Fruit fly (Drosophila melanogaster) whole organism, embryonic: ENCODE measurements around the gene CG14440.
A peak's percentile ranks its signal among the peaks of the same experiment; 100 is the strongest.

Experiments
- BEAF-32 ChIP-seq: fragments of 200-800 bp; sonication (Bioruptor generic); optimal IDR thresholded peaks from 3 replicates; lab custom pipeline; 2017; ENCODE audit warnings: missing biosample characterization, missing genetic modification characterization, mild to moderate bottlenecking, moderate library complexity, missing genetic modification reagents
- CG10959 ChIP-seq: fragments of 200-800 bp; sonication (Bioruptor generic); IDR thresholded peaks from 2 replicates; pipeline ENCODE4 v1.3.6; 2022; ENCODE audit warnings: missing biosample characterization, missing genetic modification characterization
- CG11093 ChIP-seq: fragments of 200-800 bp; sonication (Bioruptor generic); IDR thresholded peaks from 3 replicates; pipeline ENCODE4 v1.3.6; 2022; ENCODE audit warnings: missing biosample characterization, missing genetic modification characterization
- CG12155 ChIP-seq: fragments of 200-800 bp; sonication (Bioruptor generic); optimal IDR thresholded peaks from 3 replicates; lab custom pipeline; 2016; ENCODE audit warnings: missing biosample characterization, missing genetic modification characterization
- CG12236 ChIP-seq: fragments of 200-800 bp; sonication (Bioruptor generic); optimal IDR thresholded peaks from 2 replicates; lab custom pipeline; 2016; ENCODE audit warnings: missing biosample characterization, missing genetic modification characterization
- CG12942 ChIP-seq: fragments of 200-800 bp; sonication (Bioruptor generic); optimal IDR thresholded peaks from 3 replicates; lab custom pipeline; 2016; ENCODE audit warnings: missing biosample characterization, missing genetic modification characterization
- CG13287 ChIP-seq: fragments of 200-800 bp; sonication (Bioruptor generic); IDR thresholded peaks from 2 replicates; pipeline ENCODE4 v1.3.6; 2022; ENCODE audit warnings: missing biosample characterization, missing genetic modification characterization; ENCODE audit not compliant: partially characterized antibody
- CG14667 ChIP-seq: fragments of 200-800 bp; sonication (Bioruptor generic); IDR thresholded peaks from 2 replicates; pipeline ENCODE4 v1.3.6; 2022; ENCODE audit warnings: missing biosample characterization, missing genetic modification characterization
- CG17186 ChIP-seq: fragments of 200-800 bp; sonication (Bioruptor generic); optimal IDR thresholded peaks from 3 replicates; lab custom pipeline; 2017; ENCODE audit warnings: missing biosample characterization, missing genetic modification reagents, missing genetic modification characterization
- CG17361 ChIP-seq: fragments of 200-800 bp; sonication (Bioruptor generic); IDR thresholded peaks from 3 replicates; pipeline ENCODE4 v1.3.6; 2022; ENCODE audit warnings: missing biosample characterization, missing genetic modification characterization
- CG17385 ChIP-seq: fragments of 200-800 bp; sonication (Bioruptor generic); optimal IDR thresholded peaks from 3 replicates; lab custom pipeline; 2018; ENCODE audit warnings: missing biosample characterization, mild to moderate bottlenecking, missing genetic modification characterization
- CG17612 ChIP-seq: fragments of 200-800 bp; sonication (Bioruptor generic); IDR thresholded peaks from 2 replicates; pipeline ENCODE4 v1.3.6; 2022; ENCODE audit warnings: missing biosample characterization, missing genetic modification characterization
- CG17912 ChIP-seq: fragments of 200-800 bp; sonication (Bioruptor generic); optimal IDR thresholded peaks from 2 replicates; lab custom pipeline; 2018; ENCODE audit warnings: missing biosample characterization, mild to moderate bottlenecking, missing genetic modification characterization
- CG3726 ChIP-seq: fragments of 200-800 bp; sonication (Bioruptor generic); IDR thresholded peaks from 3 replicates; pipeline ENCODE4, ENCODE4 v1.3.6; 2022; ENCODE audit warnings: missing biosample characterization, missing genetic modification characterization
- CG5180 ChIP-seq: fragments of 200-800 bp; sonication (Bioruptor generic); optimal IDR thresholded peaks from 3 replicates; lab custom pipeline; 2017; ENCODE audit warnings: missing biosample characterization, missing genetic modification characterization, mild to moderate bottlenecking, moderate library complexity, missing genetic modification reagents
- CG7556 ChIP-seq: fragments of 200-800 bp; sonication (Bioruptor generic); optimal IDR thresholded peaks from 2 replicates; lab custom pipeline; 2017; ENCODE audit warnings: missing biosample characterization, mild to moderate bottlenecking, missing genetic modification characterization
- GATAe ChIP-seq: fragments of 200-800 bp; sonication (Bioruptor generic); conservative IDR thresholded peaks from 2 replicates; pipeline ENCODE4 v1.3.6; 2022; ENCODE audit warnings: missing biosample characterization, missing genetic modification characterization
- Hmr ChIP-seq: fragments of 200-800 bp; sonication (Bioruptor generic); optimal IDR thresholded peaks from 3 replicates; lab custom pipeline; 2017; ENCODE audit warnings: mild to moderate bottlenecking, missing biosample characterization, missing genetic modification reagents, missing genetic modification characterization
- Hr51 ChIP-seq, 2 experiments: fragments of 200-800 bp; sonication (Bioruptor generic); optimal IDR thresholded peaks; 2 replicates in 1 of 2; 3 replicates in 1 of 2; lab custom pipeline; 2016 to 2018; ENCODE audit warnings: missing biosample characterization in 2 of 2, missing genetic modification characterization in 2 of 2, mild to moderate bottlenecking in 1 of 2, moderate library complexity in 1 of 2
- Hr78 ChIP-seq, 2 experiments: fragments of 200-800 bp in 1 of 2; fragments of >200 bp in 1 of 2; sonication (Bioruptor generic) in 1 of 2; optimal IDR thresholded peaks; 2 replicates each; lab custom pipeline; 2017 to 2019; ENCODE audit warnings: missing biosample characterization in 2 of 2, missing genetic modification characterization in 2 of 2, mild to moderate bottlenecking in 1 of 2, moderate library complexity in 1 of 2
- Hsf ChIP-seq: fragments of 200-800 bp; sonication (Bioruptor generic); optimal IDR thresholded peaks from 3 replicates; lab custom pipeline; 2016; ENCODE audit warnings: missing biosample characterization, missing genetic modification characterization
- Kr ChIP-seq: fragments of 200-800 bp; sonication (Bioruptor generic); optimal IDR thresholded peaks from 2 replicates; lab custom pipeline; 2017; ENCODE audit warnings: missing biosample characterization, mild to moderate bottlenecking, missing genetic modification characterization
- Mad ChIP-seq: fragments of 200-800 bp; sonication (Bioruptor generic); optimal IDR thresholded peaks from 2 replicates; lab custom pipeline; 2016; ENCODE audit warnings: missing biosample characterization, missing genetic modification characterization
- Meics ChIP-seq: fragments of 200-800 bp; sonication (Bioruptor generic); optimal IDR thresholded peaks from 2 replicates; lab custom pipeline; 2017; ENCODE audit warnings: missing biosample characterization, mild to moderate bottlenecking, missing genetic modification characterization
- NC2β ChIP-seq: fragments of 200-800 bp; sonication (Bioruptor generic); optimal IDR thresholded peaks from 2 replicates; lab custom pipeline; 2016; ENCODE audit warnings: missing biosample characterization, missing genetic modification characterization
- Oaz ChIP-seq: fragments of 200-800 bp; sonication (Bioruptor generic); IDR thresholded peaks from 2 replicates; pipeline ENCODE4 v1.3.6; 2022; ENCODE audit warnings: missing biosample characterization, missing genetic modification characterization
- PHDP ChIP-seq: fragments of 200-800 bp; sonication (Bioruptor generic); optimal IDR thresholded peaks from 3 replicates; lab custom pipeline; 2018; ENCODE audit warnings: missing biosample characterization, mild to moderate bottlenecking, missing genetic modification characterization, moderate library complexity
- Side ChIP-seq: fragments of 200-800 bp; sonication (Bioruptor generic); optimal IDR thresholded peaks from 2 replicates; lab custom pipeline; 2016; ENCODE audit warnings: missing biosample characterization, missing genetic modification characterization
- Vsx1 ChIP-seq: fragments of 200-800 bp; sonication (Bioruptor generic); optimal IDR thresholded peaks from 2 replicates; lab custom pipeline; 2017; ENCODE audit warnings: missing biosample characterization, mild to moderate bottlenecking, missing genetic modification characterization, missing genetic modification reagents
- YL-1 ChIP-seq: fragments of 200-800 bp; sonication (Bioruptor generic); optimal IDR thresholded peaks from 3 replicates; lab custom pipeline; 2017; ENCODE audit warnings: missing biosample characterization, mild to moderate bottlenecking, missing genetic modification characterization
- bigmax ChIP-seq: fragments of 200-800 bp; sonication (Bioruptor generic); optimal IDR thresholded peaks from 2 replicates; lab custom pipeline; 2018; ENCODE audit warnings: missing biosample characterization, mild to moderate bottlenecking, missing genetic modification characterization
- cas ChIP-seq: fragments of 200-800 bp; sonication (Bioruptor generic); IDR thresholded peaks from 2 replicates; pipeline ENCODE4 v1.3.6; 2022; ENCODE audit warnings: missing biosample characterization, missing genetic modification characterization
- chn ChIP-seq: fragments of 200-800 bp; sonication (Bioruptor generic); optimal IDR thresholded peaks from 2 replicates; lab custom pipeline; 2016; ENCODE audit warnings: missing biosample characterization, missing genetic modification characterization
- dm ChIP-seq: fragments of 200-800 bp; sonication (Bioruptor generic); optimal IDR thresholded peaks from 3 replicates; lab custom pipeline; 2016; ENCODE audit warnings: missing biosample characterization, missing genetic modification characterization
- dysf ChIP-seq: fragments of 200-800 bp; sonication (Bioruptor generic); IDR thresholded peaks from 3 replicates; pipeline ENCODE4 v1.3.6; 2022; ENCODE audit warnings: missing biosample characterization, missing genetic modification characterization
- esg ChIP-seq: fragments of 200-800 bp; sonication (Bioruptor generic); conservative IDR thresholded peaks from 2 replicates; pipeline ENCODE4 v1.3.6; 2022; ENCODE audit warnings: missing biosample characterization, missing genetic modification characterization
- her ChIP-seq: fragments of 200-800 bp; sonication (Bioruptor generic); optimal IDR thresholded peaks from 2 replicates; lab custom pipeline; 2016; ENCODE audit warnings: missing biosample characterization, missing genetic modification characterization
- kay ChIP-seq: fragments of 200-800 bp; sonication (Bioruptor generic); optimal IDR thresholded peaks from 2 replicates; lab custom pipeline; 2016; ENCODE audit warnings: missing biosample characterization, missing genetic modification characterization
- ken ChIP-seq: fragments of 200-800 bp; sonication (Bioruptor generic); IDR thresholded peaks from 3 replicates; pipeline ENCODE4 v1.3.6; 2022; ENCODE audit warnings: missing biosample characterization, missing genetic modification characterization
- nmo ChIP-seq: fragments of 200-800 bp; sonication (Bioruptor generic); optimal IDR thresholded peaks from 2 replicates; lab custom pipeline; 2018; ENCODE audit warnings: missing biosample characterization, mild to moderate bottlenecking, missing genetic modification characterization, moderate library complexity
- prd ChIP-seq, 3 experiments: fragments of >200 bp in 2 of 3; fragments of 200-800 bp in 1 of 3; sonication (Bioruptor generic) in 1 of 3; optimal IDR thresholded peaks in 2 of 3; IDR thresholded peaks in 1 of 3; 2 replicates in 2 of 3; 3 replicates in 1 of 3; pipeline versions ENCODE4 v1.3.6 to Lab custom; 2017 to 2022; ENCODE audit warnings: missing biosample characterization in 1 of 3, missing genetic modification characterization in 1 of 3
- run ChIP-seq: fragments of 200-800 bp; sonication (Bioruptor generic); optimal IDR thresholded peaks from 3 replicates; lab custom pipeline; 2018; ENCODE audit warnings: missing biosample characterization, mild to moderate bottlenecking, missing genetic modification characterization
- sd ChIP-seq: fragments of 200-800 bp; sonication (Bioruptor generic); optimal IDR thresholded peaks from 3 replicates; lab custom pipeline; 2018; ENCODE audit warnings: missing biosample characterization, mild to moderate bottlenecking, missing genetic modification characterization, moderate library complexity
- sqz ChIP-seq: fragments of 200-800 bp; sonication (Bioruptor generic); optimal IDR thresholded peaks from 3 replicates; lab custom pipeline; 2018; ENCODE audit warnings: missing biosample characterization, mild to moderate bottlenecking, missing genetic modification characterization
- sug ChIP-seq: fragments of 200-800 bp; optimal IDR thresholded peaks from 2 replicates; lab custom pipeline; 2019; ENCODE audit warnings: missing biosample characterization, mild to moderate bottlenecking, missing genetic modification characterization, moderate library complexity
- tio ChIP-seq: fragments of 200-800 bp; sonication (Bioruptor generic); optimal IDR thresholded peaks from 2 replicates; lab custom pipeline; 2017; ENCODE audit warnings: missing biosample characterization, missing genetic modification characterization, inconsistent platforms
- unc-4 ChIP-seq: fragments of 200-800 bp; sonication (Bioruptor generic); IDR thresholded peaks from 2 replicates; pipeline ENCODE4 v1.3.6; 2022; ENCODE audit warnings: missing biosample characterization, missing genetic modification characterization; ENCODE audit not compliant: partially characterized antibody
- zfh2 ChIP-seq: fragments of 200-800 bp; sonication (Bioruptor generic); optimal IDR thresholded peaks from 2 replicates; lab custom pipeline; 2016; ENCODE audit warnings: missing biosample characterization, missing genetic modification characterization

Gene CG14440

DNA sequence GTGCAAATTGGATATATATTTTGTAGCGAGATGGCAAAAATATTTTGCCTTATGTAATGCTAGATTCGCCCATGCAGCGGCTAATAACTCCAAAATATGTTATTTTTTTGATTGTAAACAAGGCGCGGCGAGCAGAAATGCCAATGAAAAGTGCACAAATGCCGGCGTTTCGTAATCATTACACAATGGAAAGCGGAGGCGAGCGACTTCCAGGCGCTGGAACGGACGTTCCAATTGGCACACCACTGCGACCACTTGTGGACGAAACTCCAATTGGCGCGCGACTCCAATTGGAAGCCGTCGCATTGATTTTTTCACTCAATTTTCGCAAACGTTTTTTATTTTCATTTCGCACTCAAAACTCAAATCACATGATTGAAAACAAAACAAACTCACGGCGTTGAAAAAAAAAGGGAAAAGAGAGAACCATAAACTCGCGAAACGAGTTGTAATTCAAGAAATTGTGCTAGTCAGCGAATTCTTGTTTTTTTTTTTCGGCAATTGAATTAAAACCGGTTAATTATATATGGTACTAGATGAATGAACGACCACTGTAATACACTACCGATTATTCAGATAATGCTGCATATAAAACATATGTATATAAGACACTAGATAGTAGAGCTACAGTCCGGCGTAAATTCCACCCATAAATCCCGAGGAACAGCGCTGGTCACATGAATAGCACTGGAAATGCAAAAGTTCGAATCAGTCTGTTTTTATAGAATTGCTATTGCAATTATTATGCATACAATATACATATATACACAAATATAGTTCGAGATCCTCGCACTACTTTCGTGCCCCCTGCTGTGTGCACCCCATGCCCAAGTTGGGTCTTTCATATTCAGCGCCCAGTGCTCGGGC, 19.5 kb downstream of the CG14440 start, which contains the start of gene ND-ASHI (continued):
- TF ChIP-seq CG17385 (GFP tag; lab: Kevin White, UChicago): peak; percentile 92
- peak; percentile 90 for TF ChIP-seq sug
- peak; percentile 85 for TF ChIP-seq GATAe
- no peak; the same call in 1 of the 2 replicates for TF ChIP-seq CG13287 (GFP tag; lab: Robert Waterston, UW)
- TF ChIP-seq CG17186 (GFP tag; lab: Kevin White, UChicago): peak; percentile 79
- TF ChIP-seq Kr (GFP tag; lab: Kevin White, UChicago): no peak
- no peak for TF ChIP-seq sqz
- peak; percentile 68 for TF ChIP-seq YL-1 (GFP tag; lab: Kevin White, UChicago)
- peak; percentile 89 for TF ChIP-seq cas (GFP tag; lab: Robert Waterston, UW)
- TF ChIP-seq CG7556 (GFP tag; lab: Kevin White, UChicago): peak; percentile 94
- no peak for TF ChIP-seq BEAF-32 (GFP tag; lab: Kevin White, UChicago)
- TF ChIP-seq CG14667: peak; percentile 90
- peak; percentile 94 for TF ChIP-seq zfh2
- TF ChIP-seq Side (GFP tag; lab: Kevin White, UChicago): peak; percentile 87
- peak; percentile 86 for TF ChIP-seq CG10959 (GFP tag; lab: Robert Waterston, UW)
- peak; percentile 78 for TF ChIP-seq Vsx1 (GFP tag; lab: Kevin White, UChicago)
- TF ChIP-seq chn (GFP tag; lab: Kevin White, UChicago): peak; percentile 89
- TF ChIP-seq tio (GFP tag; lab: Kevin White, UChicago): no peak
- peak; percentile 92 for TF ChIP-seq CG11093
- TF ChIP-seq CG12155 (GFP tag; lab: Kevin White, UChicago): peak; percentile 93
- TF ChIP-seq nmo (GFP tag; lab: Kevin White, UChicago): peak; percentile 94
- peak; percentile 96 for TF ChIP-seq dysf (GFP tag; lab: Robert Waterston, UW)
- TF ChIP-seq Oaz (GFP tag; lab: Robert Waterston, UW): peak; percentile 92
- TF ChIP-seq CG17361: peak; percentile 91
- peak; percentile 88 to 90 for TF ChIP-seq Hr51 (GFP tag; optimal IDR thresholded peaks at IDR 0.05; lab: Kevin White, UChicago)
- TF ChIP-seq unc-4 (GFP tag; lab: Robert Waterston, UW): no peak
- TF ChIP-seq Meics (GFP tag; lab: Kevin White, UChicago): peak; percentile 97
- TF ChIP-seq run (tag; lab: Kevin White, UChicago): peak; percentile 75
- TF ChIP-seq prd (optimal IDR thresholded peaks at IDR 0.05; lab: Kevin White, UChicago): no peak
- peak; percentile 96 for TF ChIP-seq prd (GFP tag; IDR thresholded peaks at IDR 0.05; lab: Robert Waterston, UW)
- peak; percentile 85 for TF ChIP-seq CG5180 (GFP tag; lab: Kevin White, UChicago)
- peak; percentile 93 for TF ChIP-seq CG3726 (GFP tag; lab: Robert Waterston, UW)
- TF ChIP-seq dm (GFP tag; lab: Kevin White, UChicago): peak; percentile 71
- TF ChIP-seq sd (tag; lab: Kevin White, UChicago): peak; percentile 86
- TF ChIP-seq her: peak; percentile 84
- TF ChIP-seq ken (GFP tag; lab: Robert Waterston, UW): peak; percentile 95
- TF ChIP-seq Hsf (GFP tag; lab: Kevin White, UChicago): peak; percentile 95
- peak; percentile 88 for TF ChIP-seq NC2β
- peak; percentile 89 for TF ChIP-seq Mad (GFP tag; lab: Kevin White, UChicago)
- TF ChIP-seq CG17612 (GFP tag; lab: Robert Waterston, UW): peak; percentile 92
- TF ChIP-seq esg (GFP tag; lab: Robert Waterston, UW): peak; percentile 89
- peak; percentile 73 for TF ChIP-seq CG12236 (GFP tag; lab: Kevin White, UChicago)
- peak in 1 of 2 experiments; percentile 65 for TF ChIP-seq Hr78 (GFP tag; optimal IDR thresholded peaks at IDR 0.05; lab: Kevin White, UChicago)
- peak; percentile 98 for TF ChIP-seq Hmr (GFP tag; lab: Kevin White, UChicago)
- TF ChIP-seq CG12942 (GFP tag; lab: Kevin White, UChicago): peak; percentile 87
- peak; percentile 57 for TF ChIP-seq bigmax (GFP tag; lab: Kevin White, UChicago)
- peak; percentile 88 for TF ChIP-seq kay (GFP tag; lab: Kevin White, UChicago)
- TF ChIP-seq CG17912: peak; percentile 69
- peak; percentile 95 for TF ChIP-seq PHDP (tag; lab: Kevin White, UChicago)
